Worm (Caenorhabditis elegans): Measurements from ENCODE around the gene F38E1.10.

ce11 chrV:8415113-8415530 is 39.8 kb upstream of the F38E1.10 start:
- TF ChIP-seq ces-1 (GFP tag; optimal IDR thresholded peaks at IDR 0.05) (no peak), mdl-1 (tag; optimal IDR thresholded peaks at IDR 0.05) (no peak), ceh-82 (tag; optimal IDR thresholded peaks at IDR 0.05) (no peak), jun-1 (tag; optimal IDR thresholded peaks at IDR 0.05) (no peak), lin-13 (GFP tag; optimal IDR thresholded peaks at IDR 0.05) (no peak), snpc-4 (tag; optimal IDR thresholded peaks at IDR 0.05) (no peak), nhr-237 (tag; optimal IDR thresholded peaks at IDR 0.05) (no peak), nhr-12 (tag; optimal IDR thresholded peaks at IDR 0.05) (no peak), unc-98 (GFP tag; IDR thresholded peaks at IDR 0.05) (no peak), skn-1 (tag; optimal IDR thresholded peaks at IDR 0.05) (no peak), unc-62 (GFP tag; optimal IDR thresholded peaks at IDR 0.05) (no peak), zag-1 (tag; optimal IDR thresholded peaks at IDR 0.05) (no peak)

Measured in whole organism, L1 larva.